Fruit fly (Drosophila melanogaster): ENCODE results near the gene sif.

DNA sequence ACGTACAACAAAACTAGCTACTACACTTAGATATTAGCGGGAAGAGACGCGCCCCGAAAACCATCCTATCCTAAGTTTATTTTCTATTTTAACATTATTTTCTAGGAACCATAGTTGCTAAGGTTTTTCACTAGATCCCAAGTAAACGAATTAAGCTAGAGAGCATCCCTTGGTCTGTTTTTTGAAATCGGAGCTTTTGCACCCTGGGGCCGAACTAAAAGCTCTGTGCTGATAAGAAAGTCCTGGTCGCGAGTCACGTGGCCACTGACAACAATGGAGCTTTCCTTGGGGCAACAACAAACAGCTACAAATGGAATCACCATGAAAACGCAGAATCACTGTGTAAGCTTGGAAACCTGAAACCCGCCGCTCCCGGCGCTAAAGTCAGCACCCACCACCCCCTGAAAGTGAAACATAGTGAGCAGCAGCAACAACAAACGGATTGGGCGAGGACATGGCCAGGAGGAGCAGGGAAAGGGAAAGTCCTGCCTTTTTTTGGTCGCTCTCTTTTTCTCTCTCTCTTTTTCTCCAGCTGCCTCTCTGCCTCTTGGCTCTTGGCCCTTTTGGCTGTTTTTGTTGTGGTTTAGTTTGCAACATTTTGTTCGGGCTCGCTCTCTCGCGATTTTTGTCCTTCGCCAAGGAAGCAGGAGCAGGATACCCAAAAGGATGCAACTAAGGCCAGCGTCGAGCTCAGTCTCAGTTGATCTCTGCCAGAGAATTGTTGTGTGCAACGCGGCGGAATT is at the start of gene sif:
- TF ChIP-seq gl (tag; optimal IDR thresholded peaks at IDR 0.05): no peak
- no peak; the same call in 2 of the 3 replicates for TF ChIP-seq fd96Ca (GFP tag; IDR thresholded peaks at IDR 0.05)
- TF ChIP-seq CG15710 (tag; optimal IDR thresholded peaks at IDR 0.05): no peak
- TF ChIP-seq CG14655 (GFP tag; optimal IDR thresholded peaks at IDR 0.05): no peak
- TF ChIP-seq CG10348 (GFP tag; IDR thresholded peaks at IDR 0.05): no peak
- TF ChIP-seq EcR (GFP tag; optimal IDR thresholded peaks at IDR 0.05): no peak
- no peak for TF ChIP-seq CG4496 (GFP tag; IDR thresholded peaks at IDR 0.05)
- no peak for TF ChIP-seq CG13204 (GFP tag; optimal IDR thresholded peaks at IDR 0.05)
- no peak for TF ChIP-seq rn (GFP tag; IDR thresholded peaks at IDR 0.05)
- TF ChIP-seq Pif1B (GFP tag; optimal IDR thresholded peaks at IDR 0.05): no peak
- TF ChIP-seq D1 (tag; optimal IDR thresholded peaks at IDR 0.05): no peak
- no peak for TF ChIP-seq Pif1A (GFP tag; optimal IDR thresholded peaks at IDR 0.05)
- no peak for TF ChIP-seq CG9948 (tag; optimal IDR thresholded peaks at IDR 0.05)

All from whole organism, pupa.